Fruit fly (Drosophila melanogaster): Measurements from ENCODE around the gene Serinc.
A peak's percentile ranks its signal among the peaks of the same experiment; 100 is the strongest.

Serinc gene

DNA sequence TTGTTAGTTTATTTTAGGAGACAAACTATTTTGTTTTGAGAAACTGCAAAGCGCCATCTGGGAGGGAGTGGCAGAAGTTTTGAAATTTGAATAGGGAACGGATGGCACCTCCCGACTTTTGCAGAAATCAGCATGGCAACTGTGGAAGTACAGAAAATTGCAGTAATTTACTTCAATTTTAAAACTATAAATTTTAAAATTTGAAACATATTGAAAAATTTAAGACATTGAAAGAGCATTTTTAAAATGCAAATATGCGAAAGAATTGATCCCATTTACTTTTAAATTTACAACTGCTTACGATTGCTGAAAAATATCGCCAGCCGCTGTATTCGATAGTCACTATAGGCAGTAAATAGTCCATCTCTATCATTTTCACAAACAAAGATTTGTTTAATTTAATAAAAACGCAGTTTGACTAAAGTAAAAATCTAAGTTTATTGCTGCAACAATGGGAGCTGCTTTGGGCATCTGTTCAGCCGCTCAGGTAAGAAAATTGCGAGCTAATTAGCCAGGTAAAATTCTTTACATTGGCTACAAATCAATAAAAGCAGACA is at the start of gene Serinc (continued):
- TF ChIP-seq Sry-β (GFP tag; optimal IDR thresholded peaks at IDR 0.05) (no peak), vnd (GFP tag; IDR thresholded peaks at IDR 0.05; ENCODE audit: partially characterized antibody) (peak; percentile 97), CG10431 (GFP tag; optimal IDR thresholded peaks at IDR 0.05) (peak; percentile 14), bab2 (GFP tag; optimal IDR thresholded peaks at IDR 0.05) (peak; percentile 44), Oli (tag; optimal IDR thresholded peaks at IDR 0.05) (peak; percentile 9), CG10147 (GFP tag; optimal IDR thresholded peaks at IDR 0.05) (peak; percentile 57), E2f2 (GFP tag; IDR thresholded peaks at IDR 0.05) (peak; percentile 72), CG2129 (GFP tag; IDR thresholded peaks at IDR 0.05; ENCODE audit: partially characterized antibody) (peak; percentile 98), CG13775 (GFP tag; optimal IDR thresholded peaks at IDR 0.05) (peak; percentile 66), abd-A (tag; optimal IDR thresholded peaks at IDR 0.05) (no peak), CG9817 (tag; optimal IDR thresholded peaks at IDR 0.05) (peak; percentile 21), slbo (GFP tag; IDR thresholded peaks at IDR 0.05) (peak; percentile 70), CG18476 (GFP tag; optimal IDR thresholded peaks at IDR 0.05) (peak; percentile 27), Pdp1 (GFP tag; optimal IDR thresholded peaks at IDR 0.05) (peak; percentile 41 to 47), wek (GFP tag; optimal IDR thresholded peaks at IDR 0.05) (peak; percentile 6), az2 (GFP tag; optimal IDR thresholded peaks at IDR 0.05) (peak; percentile 53), CG4820 (GFP tag; optimal IDR thresholded peaks at IDR 0.05) (peak; percentile 63), CG12219 (GFP tag; optimal IDR thresholded peaks at IDR 0.05) (no peak), Ravus (GFP tag; IDR thresholded peaks at IDR 0.05) (no peak), Atf-2 (GFP tag; optimal IDR thresholded peaks at IDR 0.05) (peak; percentile 53), Hr51 (GFP tag; optimal IDR thresholded peaks at IDR 0.05) (peak in 1 of 2 experiments; percentile 39), Xrp1 (GFP tag; IDR thresholded peaks at IDR 0.05) (no peak; the same call in 1 of the 2 replicates), CG4854 (GFP tag; optimal IDR thresholded peaks at IDR 0.05) (peak; percentile 38), CG11093 (GFP tag; IDR thresholded peaks at IDR 0.05) (no peak), croc (GFP tag; conservative IDR thresholded peaks at IDR 0.05) (peak; percentile 30; the same call in 1 of the 3 replicates), Dip3 (GFP tag; optimal IDR thresholded peaks at IDR 0.05) (peak; percentile 39)

DNA sequence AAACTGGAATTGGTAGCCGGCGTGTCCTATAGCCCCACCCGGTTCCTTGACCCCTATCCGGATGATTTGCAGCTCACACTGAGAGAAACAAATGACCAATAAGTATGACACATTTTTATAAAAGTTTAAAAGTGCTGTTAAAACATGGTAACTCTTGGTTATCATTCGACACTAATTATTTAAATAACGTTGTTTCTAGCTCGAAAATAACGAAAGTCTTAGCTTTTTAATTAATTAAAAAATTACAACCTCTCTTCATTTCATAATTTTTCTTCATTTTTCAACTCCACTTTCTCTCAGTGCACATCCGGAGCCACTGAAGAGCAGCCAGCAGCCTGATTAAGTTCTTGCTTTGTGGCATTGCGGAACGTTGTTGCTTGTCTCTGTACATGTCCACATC is 48.3 kb upstream of the Serinc start:
- TF ChIP-seq CG2678 (tag; optimal IDR thresholded peaks at IDR 0.05) (no peak), fd96Cb (tag; optimal IDR thresholded peaks at IDR 0.05) (peak; percentile 13), Dp (GFP tag; optimal IDR thresholded peaks at IDR 0.05) (no peak), B-H1 (GFP tag; IDR thresholded peaks at IDR 0.05) (no peak), bsh (GFP tag; optimal IDR thresholded peaks at IDR 0.05) (peak in 1 of 2 experiments; percentile 64), CG12391 (tag; optimal IDR thresholded peaks at IDR 0.05) (peak; percentile 1), pum (GFP tag; optimal IDR thresholded peaks at IDR 0.05) (no peak), emc (GFP tag; optimal IDR thresholded peaks at IDR 0.05) (no peak), Pdp1 (GFP tag; optimal IDR thresholded peaks at IDR 0.05) (no peak), grau (tag; optimal IDR thresholded peaks at IDR 0.05) (peak; percentile 5), NC2α (GFP tag; optimal IDR thresholded peaks at IDR 0.05) (no peak), CG4424 (GFP tag; optimal IDR thresholded peaks at IDR 0.05) (peak; percentile 9), Hmr (GFP tag; optimal IDR thresholded peaks at IDR 0.05) (no peak), CG4730 (GFP tag; IDR thresholded peaks at IDR 0.05) (no peak), Sry-β (GFP tag; optimal IDR thresholded peaks at IDR 0.05) (no peak), croc (GFP tag; conservative IDR thresholded peaks at IDR 0.05) (no peak), Asciz (GFP tag; optimal IDR thresholded peaks at IDR 0.05) (no peak), lilli (GFP tag; optimal IDR thresholded peaks at IDR 0.05) (no peak), Hsf (GFP tag; optimal IDR thresholded peaks at IDR 0.05) (peak; percentile 6), da (GFP tag; optimal IDR thresholded peaks at IDR 0.05) (no peak), E2f1 (GFP tag; IDR thresholded peaks at IDR 0.05) (no peak), TFAM (GFP tag; optimal IDR thresholded peaks at IDR 0.05) (no peak), Med (GFP tag) (peak; percentile 44), Fer1 (GFP tag; optimal IDR thresholded peaks at IDR 0.05) (no peak), fd64A (GFP tag; optimal IDR thresholded peaks at IDR 0.05) (no peak), trem (tag; optimal IDR thresholded peaks at IDR 0.05) (no peak), CG10431 (GFP tag; optimal IDR thresholded peaks at IDR 0.05) (no peak), CG17385 (GFP tag; optimal IDR thresholded peaks at IDR 0.05) (no peak)

Data from whole organism, embryonic.